Worm (Caenorhabditis elegans) whole organism, L4 larva: Measurements from ENCODE around the gene F58E6.8.

Experiments
- R02D3.7 ChIP-seq: fragments of 150-350 bp; sonication (generic microtip); optimal IDR thresholded peaks from 3 replicates; lab custom pipeline; 2014; ENCODE audit warnings: missing biosample characterization, missing genetic modification characterization
- aha-1 ChIP-seq: fragments of 150-350 bp; peaks from one replicate; lab custom pipeline; 2014; ENCODE audit warnings: missing biosample characterization, missing genetic modification characterization
- ces-1 ChIP-seq: fragments of 150-350 bp; sonication (generic microtip); optimal IDR thresholded peaks from 4 replicates; lab custom pipeline; 2014; ENCODE audit warnings: missing biosample characterization, missing genetic modification reagents, missing genetic modification characterization
- daf-16 ChIP-seq, 3 experiments: sonication (generic microtip); optimal IDR thresholded peaks; 2 replicates each; lab custom pipeline; 2016 to 2017; ENCODE audit warnings: missing genetic modification characterization in 3 of 3, missing genetic modification reagents in 3 of 3, mild to moderate bottlenecking in 2 of 3, missing compliant biosample characterization in 2 of 3, missing biosample characterization in 1 of 3, moderate library complexity in 1 of 3
- dmd-6 ChIP-seq: fragments of 200-800 bp; sonication (Bioruptor generic); IDR thresholded peaks from 2 replicates; pipeline ENCODE4 v1.3.6; 2022; ENCODE audit warnings: missing genetic modification reagents, missing genetic modification characterization, missing compliant biosample characterization
- dve-1 ChIP-seq: sonication (generic microtip); optimal IDR thresholded peaks from 2 replicates; lab custom pipeline; 2017; ENCODE audit warnings: antibody characterized with exemption, mild to moderate bottlenecking, missing genetic modification characterization, missing compliant biosample characterization; ENCODE audit not compliant: insufficient read depth
- fkh-10 ChIP-seq: fragments of 150-350 bp; optimal IDR thresholded peaks from 2 replicates; lab custom pipeline; 2014; ENCODE audit warnings: missing biosample characterization, missing genetic modification reagents, missing genetic modification characterization
- hlh-11 ChIP-seq: fragments of 200-800 bp; sonication (Bioruptor generic); optimal IDR thresholded peaks from 2 replicates; lab custom pipeline; 2018; ENCODE audit warnings: mild to moderate bottlenecking, missing genetic modification characterization, missing compliant biosample characterization
- hlh-30 ChIP-seq: sonication (generic microtip); optimal IDR thresholded peaks from 2 replicates; lab custom pipeline; 2017; ENCODE audit warnings: antibody characterized with exemption, mild to moderate bottlenecking, missing genetic modification characterization, missing compliant biosample characterization; ENCODE audit not compliant: insufficient read depth
- lir-3 ChIP-seq: sonication (generic microtip); optimal IDR thresholded peaks from 2 replicates; lab custom pipeline; 2016; ENCODE audit warnings: mild to moderate bottlenecking, missing genetic modification characterization, missing compliant biosample characterization
- lsy-2 ChIP-seq, 2 experiments: fragments of 150-350 bp in 1 of 2; sonication (generic microtip) in 1 of 2; optimal IDR thresholded peaks; 2 replicates each; lab custom pipeline; 2014 to 2017; ENCODE audit warnings: missing biosample characterization in 2 of 2, missing genetic modification characterization in 2 of 2
- nhr-25 ChIP-seq: sonication (generic microtip); optimal IDR thresholded peaks from 2 replicates; lab custom pipeline; 2017; ENCODE audit warnings: missing genetic modification characterization, mild to moderate bottlenecking, missing compliant biosample characterization, antibody characterized with exemption, moderate library complexity, borderline replicate concordance; ENCODE audit not compliant: insufficient read depth
- nhr-28 ChIP-seq: fragments of 150-350 bp; optimal IDR thresholded peaks from 2 replicates; lab custom pipeline; 2014; ENCODE audit warnings: missing biosample characterization, missing genetic modification characterization
- nhr-42 ChIP-seq: fragments of 200-800 bp; sonication (Bioruptor generic); IDR thresholded peaks from 2 replicates; pipeline ENCODE4 v1.3.6; 2022; ENCODE audit warnings: missing genetic modification characterization, missing compliant biosample characterization
- nhr-48 ChIP-seq: sonication (generic microtip); optimal IDR thresholded peaks from 2 replicates; lab custom pipeline; 2016; ENCODE audit warnings: mild to moderate bottlenecking, missing genetic modification characterization, missing compliant biosample characterization
- nhr-77 ChIP-seq: fragments of 150-350 bp; optimal IDR thresholded peaks from 2 replicates; lab custom pipeline; 2014; ENCODE audit warnings: missing biosample characterization, missing genetic modification characterization
- pha-4 ChIP-seq, 2 experiments: fragments of 150-350 bp in 1 of 2; fragments of 200-800 bp in 1 of 2; sonication (Bioruptor generic) in 1 of 2; IDR thresholded peaks in 1 of 2; optimal IDR thresholded peaks in 1 of 2; 2 replicates each; pipeline versions ENCODE4 v1.3.6 to Lab custom; 2014 to 2022; ENCODE audit warnings: missing genetic modification characterization in 2 of 2, missing genetic modification reagents in 2 of 2, missing biosample characterization in 1 of 2, missing compliant biosample characterization in 1 of 2
- pqm-1 ChIP-seq: sonication (generic microtip); optimal IDR thresholded peaks from 2 replicates; lab custom pipeline; 2017; ENCODE audit warnings: missing biosample characterization, missing genetic modification characterization
- spr-3 ChIP-seq: fragments of 200-800 bp; sonication (Bioruptor generic); optimal IDR thresholded peaks from 2 replicates; lab custom pipeline; 2018; ENCODE audit warnings: mild to moderate bottlenecking, missing genetic modification characterization, missing compliant biosample characterization
- zip-11 ChIP-seq: fragments of 200-800 bp; sonication (Bioruptor generic); IDR thresholded peaks from 2 replicates; pipeline ENCODE4 v1.3.6; 2022; ENCODE audit warnings: missing genetic modification characterization, missing compliant biosample characterization

Gene F58E6.8

ce11 chrV:9711174-9711573 is 44.5 kb downstream of the F58E6.8 start:
- TF ChIP-seq spr-3: no peak
- TF ChIP-seq nhr-25 (tag; lab: Kevin White, UChicago): no peak
- TF ChIP-seq fkh-10 (GFP tag; lab: Kevin White, UChicago): no peak
- no peak for TF ChIP-seq pha-4 (GFP tag; IDR thresholded peaks at IDR 0.05; lab: Robert Waterston, UW)
- TF ChIP-seq pha-4 (tag; optimal IDR thresholded peaks at IDR 0.05; lab: Kevin White, UChicago): no peak
- no peak for TF ChIP-seq lsy-2 (tag; optimal IDR thresholded peaks at IDR 0.05; lab: Kevin White, UChicago)
- TF ChIP-seq dmd-6 (GFP tag; lab: Robert Waterston, UW): peak; percentile 42; the same call in 1 of the 2 replicates
- TF ChIP-seq nhr-42: no peak
- peak; percentile 26 for TF ChIP-seq hlh-11
- peak; percentile 51 for TF ChIP-seq dve-1 (tag; lab: Kevin White, UChicago)
- TF ChIP-seq hlh-30 (tag; lab: Kevin White, UChicago): peak; percentile 58
- TF ChIP-seq daf-16 (GFP tag; optimal IDR thresholded peaks at IDR 0.05; lab: Kevin White, UChicago): no peak
- TF ChIP-seq daf-16 (tag; optimal IDR thresholded peaks at IDR 0.05; lab: Kevin White, UChicago): peak; percentile 36
- TF ChIP-seq ces-1 (GFP tag; lab: Kevin White, UChicago): no peak
- TF ChIP-seq pqm-1 (tag; lab: Kevin White, UChicago): peak; percentile 78
- TF ChIP-seq R02D3.7 (tag; lab: Kevin White, UChicago): no peak
- TF ChIP-seq nhr-28 (tag; lab: Kevin White, UChicago): peak; percentile 54
- no peak for TF ChIP-seq nhr-48 (tag; lab: Kevin White, UChicago)
- TF ChIP-seq, all 104 proteins: peak for 7

- TF ChIP-seq nhr-28 (tag; lab: Kevin White, UChicago) (peak; percentile 29), nhr-48 (tag; lab: Kevin White, UChicago) (no peak), dve-1 (tag; lab: Kevin White, UChicago) (peak; percentile 18), zip-11 (GFP tag; lab: Robert Waterston, UW) (no peak), lir-3 (tag; lab: Kevin White, UChicago) (no peak), daf-16 (GFP tag; optimal IDR thresholded peaks at IDR 0.05; lab: Kevin White, UChicago) (no peak), daf-16 (tag; optimal IDR thresholded peaks at IDR 0.05; lab: Kevin White, UChicago) (peak; percentile 46), hlh-30 (tag; lab: Kevin White, UChicago) (peak; percentile 12), dmd-6 (GFP tag; lab: Robert Waterston, UW) (peak; percentile 40; the same call in 1 of the 2 replicates), pqm-1 (tag; lab: Kevin White, UChicago) (peak; percentile 51), hlh-11 (peak; percentile 1), nhr-77 (tag; lab: Kevin White, UChicago) (peak; percentile 40)
Observed at ce11 chrV:9709747-9710146, 45.9 kb downstream of the F58E6.8 start, which contains the start of gene tag-120. tag-120 (minus strand) TSS chrV:9709814.

- TF ChIP-seq nhr-28 (tag; lab: Kevin White, UChicago): no peak
- TF ChIP-seq aha-1 (tag; lab: Kevin White, UChicago): peak; percentile 91
- TF ChIP-seq, all 104 proteins: peak for 1
Observed at ce11 chrV:9706592-9706991, 49.0 kb downstream of the F58E6.8 start.
